Worm (Caenorhabditis elegans) whole organism, L3 larva: Measurements from ENCODE around the gene scl-11.

Experiments
- R02D3.7 ChIP-seq: fragments of 150-350 bp; optimal IDR thresholded peaks from 2 replicates; lab custom pipeline; 2014; ENCODE audit warnings: missing biosample characterization, missing genetic modification characterization
- ZK546.5 ChIP-seq: sonication (generic microtip); optimal IDR thresholded peaks from 2 replicates; lab custom pipeline; 2017; ENCODE audit warnings: missing biosample characterization, missing genetic modification characterization
- aly-2 ChIP-seq: fragments of 150-350 bp; optimal IDR thresholded peaks from 2 replicates; lab custom pipeline; 2014; ENCODE audit warnings: missing biosample characterization, missing genetic modification characterization
- ama-1 ChIP-seq: fragments of 150-350 bp; optimal IDR thresholded peaks from 2 replicates; lab custom pipeline; 2018
- ceh-16 ChIP-seq: sonication (generic microtip); optimal IDR thresholded peaks from 2 replicates; lab custom pipeline; 2017; ENCODE audit warnings: missing biosample characterization, missing genetic modification characterization
- ceh-28 ChIP-seq: fragments of 150-350 bp; optimal IDR thresholded peaks from 2 replicates; lab custom pipeline; 2014; ENCODE audit warnings: missing biosample characterization, missing genetic modification reagents, missing genetic modification characterization
- ceh-82 ChIP-seq: fragments of 150-350 bp; optimal IDR thresholded peaks from 2 replicates; lab custom pipeline; 2014; ENCODE audit warnings: missing biosample characterization, missing genetic modification characterization
- ceh-9 ChIP-seq: sonication (generic microtip); optimal IDR thresholded peaks from 2 replicates; lab custom pipeline; 2018; ENCODE audit warnings: missing biosample characterization, missing genetic modification characterization
- daf-12 ChIP-seq: fragments of 150-350 bp; optimal IDR thresholded peaks from 2 replicates; lab custom pipeline; 2014; ENCODE audit warnings: missing biosample characterization, missing genetic modification reagents, missing genetic modification characterization
- egl-27 ChIP-seq: sonication (generic microtip); optimal IDR thresholded peaks from 4 replicates; lab custom pipeline; 2017; ENCODE audit warnings: missing biosample characterization, missing genetic modification reagents, missing genetic modification characterization
- egl-5 ChIP-seq: fragments of 150-350 bp; optimal IDR thresholded peaks from 2 replicates; lab custom pipeline; 2017; ENCODE audit warnings: missing biosample characterization, missing genetic modification reagents, missing genetic modification characterization, inconsistent platforms
- elt-1 ChIP-seq: fragments of 150-350 bp; optimal IDR thresholded peaks from 2 replicates; lab custom pipeline; 2014; ENCODE audit warnings: missing biosample characterization, missing genetic modification characterization
- elt-2 ChIP-seq: sonication (generic microtip); optimal IDR thresholded peaks from 2 replicates; lab custom pipeline; 2016; ENCODE audit warnings: missing genetic modification reagents, mild to moderate bottlenecking, missing genetic modification characterization, missing compliant biosample characterization
- elt-3 ChIP-seq, 3 experiments: fragments of 150-350 bp in 1 of 3; sonication (generic microtip) in 2 of 3; optimal IDR thresholded peaks; 2 replicates in 2 of 3; 4 replicates in 1 of 3; lab custom pipeline; 2014 to 2017; ENCODE audit warnings: missing biosample characterization in 3 of 3, missing genetic modification characterization in 3 of 3
- eor-1 ChIP-seq, 2 experiments: fragments of 150-350 bp; optimal IDR thresholded peaks; 2 replicates each; lab custom pipeline; 2014 to 2018; ENCODE audit warnings: missing biosample characterization in 2 of 2, missing genetic modification characterization in 2 of 2
- fkh-10 ChIP-seq: sonication (generic microtip); optimal IDR thresholded peaks from 2 replicates; lab custom pipeline; 2017; ENCODE audit warnings: missing biosample characterization, missing genetic modification reagents, missing genetic modification characterization
- fkh-2 ChIP-seq: fragments of 150-350 bp; optimal IDR thresholded peaks from 2 replicates; lab custom pipeline; 2014; ENCODE audit warnings: missing biosample characterization, missing genetic modification reagents, missing genetic modification characterization
- fos-1 ChIP-seq: fragments of 150-350 bp; optimal IDR thresholded peaks from 2 replicates; lab custom pipeline; 2014; ENCODE audit warnings: missing biosample characterization, missing genetic modification characterization
- hmg-11 ChIP-seq: sonication (generic microtip); optimal IDR thresholded peaks from 2 replicates; lab custom pipeline; 2016; ENCODE audit warnings: missing genetic modification characterization, missing compliant biosample characterization
- jun-1 ChIP-seq: fragments of 150-350 bp; optimal IDR thresholded peaks from 2 replicates; lab custom pipeline; 2014; ENCODE audit warnings: missing biosample characterization, missing genetic modification reagents, missing genetic modification characterization
- lin-15B ChIP-seq: fragments of 150-350 bp; optimal IDR thresholded peaks from 2 replicates; lab custom pipeline; 2014; ENCODE audit warnings: missing biosample characterization, missing genetic modification characterization
- lin-39 ChIP-seq: fragments of 150-350 bp; optimal IDR thresholded peaks from 2 replicates; lab custom pipeline; 2018; ENCODE audit warnings: missing biosample characterization, missing genetic modification reagents, missing genetic modification characterization
- lsy-12 ChIP-seq: sonication (generic microtip); optimal IDR thresholded peaks from 2 replicates; lab custom pipeline; 2016; ENCODE audit warnings: mild to moderate bottlenecking, missing genetic modification characterization, missing compliant biosample characterization
- mdl-1 ChIP-seq: fragments of 150-350 bp; optimal IDR thresholded peaks from 2 replicates; lab custom pipeline; 2014; ENCODE audit warnings: missing biosample characterization, missing genetic modification characterization
- mml-1 ChIP-seq: fragments of 150-350 bp; sonication (generic microtip); optimal IDR thresholded peaks from 3 replicates; lab custom pipeline; 2014; ENCODE audit warnings: missing biosample characterization, missing genetic modification characterization
- nfya-1 ChIP-seq: sonication (generic microtip); optimal IDR thresholded peaks from 2 replicates; lab custom pipeline; 2017; ENCODE audit warnings: missing genetic modification characterization, mild to moderate bottlenecking, missing compliant biosample characterization, antibody characterized with exemption, moderate library complexity; ENCODE audit not compliant: insufficient read depth
- nhr-11 ChIP-seq: fragments of 150-350 bp; optimal IDR thresholded peaks from 2 replicates; lab custom pipeline; 2014; ENCODE audit warnings: missing biosample characterization, missing genetic modification characterization
- nhr-12 ChIP-seq: fragments of 150-350 bp; optimal IDR thresholded peaks from 2 replicates; lab custom pipeline; 2014; ENCODE audit warnings: missing biosample characterization, missing genetic modification characterization
- nhr-23 ChIP-seq: fragments of 150-350 bp; optimal IDR thresholded peaks from 2 replicates; lab custom pipeline; 2014; ENCODE audit warnings: missing biosample characterization, missing genetic modification reagents, missing genetic modification characterization
- nhr-237 ChIP-seq: fragments of 150-350 bp; optimal IDR thresholded peaks from 2 replicates; lab custom pipeline; 2014; ENCODE audit warnings: missing biosample characterization, missing genetic modification characterization
- nhr-25 ChIP-seq: sonication (generic microtip); optimal IDR thresholded peaks from 2 replicates; lab custom pipeline; 2017; ENCODE audit warnings: missing biosample characterization, missing genetic modification characterization
- nhr-28 ChIP-seq: fragments of 150-350 bp; optimal IDR thresholded peaks from 2 replicates; lab custom pipeline; 2014; ENCODE audit warnings: missing biosample characterization, missing genetic modification characterization
- nhr-67 ChIP-seq: fragments of 150-350 bp; optimal IDR thresholded peaks from 2 replicates; lab custom pipeline; 2014; ENCODE audit warnings: missing biosample characterization, missing genetic modification characterization
- nhr-76 ChIP-seq: fragments of 150-350 bp; sonication (generic microtip); optimal IDR thresholded peaks from 5 replicates; lab custom pipeline; 2014; ENCODE audit warnings: missing biosample characterization, missing genetic modification characterization
- nhr-77 ChIP-seq: fragments of 150-350 bp; optimal IDR thresholded peaks from 2 replicates; lab custom pipeline; 2014; ENCODE audit warnings: missing biosample characterization, missing genetic modification characterization
- pha-4 ChIP-seq: fragments of 150-350 bp; optimal IDR thresholded peaks from 2 replicates; lab custom pipeline; 2014; ENCODE audit warnings: missing biosample characterization, missing genetic modification reagents, missing genetic modification characterization
- pqm-1 ChIP-seq: fragments of 150-350 bp; optimal IDR thresholded peaks from 2 replicates; lab custom pipeline; 2017; ENCODE audit warnings: missing biosample characterization, missing genetic modification characterization, inconsistent platforms
- sea-2 ChIP-seq: fragments of 150-350 bp; sonication (generic microtip); optimal IDR thresholded peaks from 4 replicates; lab custom pipeline; 2014; ENCODE audit warnings: missing biosample characterization, missing genetic modification reagents, missing genetic modification characterization
- skn-1 ChIP-seq: fragments of 150-350 bp; optimal IDR thresholded peaks from 2 replicates; lab custom pipeline; 2014; ENCODE audit warnings: missing biosample characterization, missing genetic modification characterization
- snpc-4 ChIP-seq: fragments of 150-350 bp; optimal IDR thresholded peaks from 2 replicates; lab custom pipeline; 2014; ENCODE audit warnings: missing biosample characterization, missing genetic modification characterization
- unc-39 ChIP-seq: sonication (generic microtip); optimal IDR thresholded peaks from 4 replicates; lab custom pipeline; 2017; ENCODE audit warnings: missing biosample characterization, missing genetic modification characterization
- unc-62 ChIP-seq: fragments of 150-350 bp; sonication (generic microtip); optimal IDR thresholded peaks from 4 replicates; lab custom pipeline; 2014; ENCODE audit warnings: missing biosample characterization, missing genetic modification reagents, missing genetic modification characterization
- zag-1 ChIP-seq: fragments of 150-350 bp; optimal IDR thresholded peaks from 2 replicates; lab custom pipeline; 2014; ENCODE audit warnings: missing biosample characterization, missing genetic modification characterization
- ztf-11 ChIP-seq: fragments of 150-350 bp; optimal IDR thresholded peaks from 2 replicates; lab custom pipeline; 2014; ENCODE audit warnings: missing biosample characterization, missing genetic modification characterization

Gene scl-11

ce11 chrIV:13027801-13028641, 23.2 kb upstream of the scl-11 start:
- peak; percentile 18 for TF ChIP-seq nhr-25 (tag; lab: Kevin White, UChicago)
- TF ChIP-seq pqm-1: peak; percentile 4
- no peak for TF ChIP-seq pha-4
- no peak for TF ChIP-seq nhr-23 (tag; lab: Kevin White, UChicago)

ce11 chrIV:13028746-13029673, 22.2 kb upstream of the scl-11 start:
- no peak for TF ChIP-seq aly-2 (tag; lab: Kevin White, UChicago)
- peak; percentile 22 for TF ChIP-seq pha-4
- TF ChIP-seq eor-1 (tag; optimal IDR thresholded peaks at IDR 0.05; lab: Kevin White, UChicago): no peak
- no peak for TF ChIP-seq zag-1 (tag; lab: Kevin White, UChicago)
- peak; percentile 53 for TF ChIP-seq elt-2
- no peak for TF ChIP-seq nhr-23 (tag; lab: Kevin White, UChicago)

ce11 chrIV:13029674-13030466, 21.3 kb upstream of the scl-11 start:
- TF ChIP-seq unc-39 (tag; lab: Kevin White, UChicago) (no peak), ceh-82 (no peak), ama-1 (lab: Kevin White, UChicago) (no peak), lin-15B (tag; lab: Kevin White, UChicago) (peak; percentile 10), fos-1 (no peak), jun-1 (tag; lab: Kevin White, UChicago) (no peak), nhr-25 (tag; lab: Kevin White, UChicago) (peak; percentile 30), fkh-2 (no peak), skn-1 (tag; lab: Kevin White, UChicago) (no peak), nhr-77 (tag; lab: Kevin White, UChicago) (no peak), nhr-237 (no peak), eor-1 (tag; optimal IDR thresholded peaks at IDR 0.05; lab: Kevin White, UChicago) (no peak), zag-1 (tag; lab: Kevin White, UChicago) (no peak), lin-39 (tag; lab: Kevin White, UChicago) (peak; percentile 34), nhr-12 (tag; lab: Kevin White, UChicago) (no peak), nhr-67 (tag; lab: Kevin White, UChicago) (no peak), R02D3.7 (tag; lab: Kevin White, UChicago) (no peak), nhr-11 (tag; lab: Kevin White, UChicago) (no peak), sea-2 (no peak), egl-27 (tag; lab: Kevin White, UChicago) (no peak), ztf-11 (tag; lab: Kevin White, UChicago) (no peak), nhr-23 (tag; lab: Kevin White, UChicago) (peak; percentile 4), daf-12 (no peak), snpc-4 (tag; lab: Kevin White, UChicago) (no peak), aly-2 (tag; lab: Kevin White, UChicago) (no peak), ceh-9 (tag; lab: Kevin White, UChicago) (no peak), nfya-1 (tag; lab: Kevin White, UChicago) (peak; percentile 32), nhr-76 (no peak), ceh-16 (tag; lab: Kevin White, UChicago) (no peak), mml-1 (tag; lab: Kevin White, UChicago) (no peak), pha-4 (no peak), unc-62 (GFP tag; lab: Kevin White, UChicago) (no peak), elt-1 (tag; lab: Kevin White, UChicago) (no peak), ceh-28 (tag; lab: Kevin White, UChicago) (no peak), ZK546.5 (no peak), hmg-11 (tag; lab: Kevin White, UChicago) (peak; percentile 47), lsy-12 (tag; lab: Kevin White, UChicago) (peak; percentile 5), mdl-1 (tag; lab: Kevin White, UChicago) (no peak), egl-5 (tag; lab: Kevin White, UChicago) (no peak), pqm-1 (no peak), nhr-28 (tag; lab: Kevin White, UChicago) (no peak), fkh-10 (GFP tag; lab: Kevin White, UChicago) (no peak), elt-3 (tag; optimal IDR thresholded peaks at IDR 0.05; lab: Kevin White, UChicago) (peak in 1 of 3 experiments; percentile 51), elt-2 (no peak)
